Worm (Caenorhabditis elegans): ENCODE data around the gene M03B6.5.

ce11 chrX:13884157-13884556 lies 40.4 kb downstream of the M03B6.5 start:
- TF ChIP-seq flt-1 (GFP tag; IDR thresholded peaks at IDR 0.05): no peak
- no peak for TF ChIP-seq cog-1 (tag; optimal IDR thresholded peaks at IDR 0.05)
- TF ChIP-seq ref-1 (GFP tag; conservative IDR thresholded peaks at IDR 0.05): no peak
- TF ChIP-seq ztf-23 (GFP tag; IDR thresholded peaks at IDR 0.05): no peak
- no peak for TF ChIP-seq med-1 (GFP tag; optimal IDR thresholded peaks at IDR 0.05; ENCODE audit: insufficient read depth)
- TF ChIP-seq klf-2 (GFP tag; conservative IDR thresholded peaks at IDR 0.05): no peak
- TF ChIP-seq tab-1 (GFP tag; IDR thresholded peaks at IDR 0.05): no peak

Measured in whole organism, midembryonic.